Worm (Caenorhabditis elegans) whole organism, L4/young adult: ENCODE results near the gene Y51H4A.13.

Experiments used
- W03F9.2 ChIP-seq: fragments of 150-350 bp; optimal IDR thresholded peaks from 2 replicates; lab custom pipeline; 2014; ENCODE audit warnings: missing biosample characterization, missing genetic modification characterization
- dao-5 ChIP-seq: sonication (generic microtip); optimal IDR thresholded peaks from 2 replicates; lab custom pipeline; 2016; ENCODE audit warnings: missing genotype, missing genetic modification characterization, moderate library complexity, missing compliant biosample characterization
- him-1 ChIP-seq: sonication (generic microtip); optimal IDR thresholded peaks from 2 replicates; lab custom pipeline; 2016; ENCODE audit warnings: missing genotype, missing genetic modification reagents, missing genetic modification characterization, missing compliant biosample characterization

- no peak for TF ChIP-seq him-1 (tag; lab: Kevin White, UChicago)
- no peak for TF ChIP-seq W03F9.2
- TF ChIP-seq dao-5 = no peak
These were observed 23.7 kb downstream of the Y51H4A.13 start for ce11 chrIV:16622522-16622921.
